Fruit fly (Drosophila melanogaster): ENCODE data around the gene Gr64d.

Gene Gr64d

dm6 chr3L:4028305-4028704 lies 3.6 kb upstream of the Gr64d start, which contains the start of the genes Gr64b and Gr64c:
Gene Gr64b, plus strand, starts transcription at chr3L:4028605.
Gene Gr64c, plus strand, starts transcription at chr3L:4028605.
- TF ChIP-seq CG17801 (GFP tag; optimal IDR thresholded peaks at IDR 0.05; ENCODE audit: partially characterized antibody): no peak

- TF ChIP-seq CG17801 (GFP tag; optimal IDR thresholded peaks at IDR 0.05; ENCODE audit: partially characterized antibody): no peak
These were observed 3.6 kb downstream of the Gr64d start, which contains the start of gene Gr64f for dm6 chr3L:4035499-4035898. Gene Gr64f, plus strand, starts transcription at chr3L:4035799.

- TF ChIP-seq CG17801 (GFP tag; optimal IDR thresholded peaks at IDR 0.05; ENCODE audit: partially characterized antibody): peak; percentile 23
These were observed 8.5 kb downstream of the Gr64d start, which contains the start of the genes CG11593 and Rcd5 for dm6 chr3L:4040247-4040925. Gene CG11593, minus strand, starts transcription at chr3L:4040482. Gene Rcd5, plus strand, starts transcription at chr3L:4040529.

DNA sequence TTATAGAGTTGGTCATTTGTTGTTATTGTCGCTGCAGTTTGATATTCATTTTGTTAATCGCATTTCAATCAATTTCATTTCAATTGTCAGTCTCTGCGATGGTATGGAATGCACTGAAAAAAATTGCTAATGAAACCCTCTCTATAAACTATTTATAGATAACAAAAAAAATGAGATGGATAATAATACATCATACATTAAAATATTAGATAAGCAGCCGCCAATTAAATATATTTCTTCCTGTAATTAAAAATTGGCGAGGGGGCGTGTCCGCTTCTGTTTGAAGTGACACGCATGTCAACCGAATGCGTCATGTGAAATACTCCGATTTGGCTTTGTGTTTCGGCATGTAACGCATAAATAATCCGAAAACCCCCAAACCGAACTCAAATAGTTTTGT lies 12.6 kb downstream of the Gr64d start:
- no peak for TF ChIP-seq CG17801 (GFP tag; optimal IDR thresholded peaks at IDR 0.05; ENCODE audit: partially characterized antibody)

DNA sequence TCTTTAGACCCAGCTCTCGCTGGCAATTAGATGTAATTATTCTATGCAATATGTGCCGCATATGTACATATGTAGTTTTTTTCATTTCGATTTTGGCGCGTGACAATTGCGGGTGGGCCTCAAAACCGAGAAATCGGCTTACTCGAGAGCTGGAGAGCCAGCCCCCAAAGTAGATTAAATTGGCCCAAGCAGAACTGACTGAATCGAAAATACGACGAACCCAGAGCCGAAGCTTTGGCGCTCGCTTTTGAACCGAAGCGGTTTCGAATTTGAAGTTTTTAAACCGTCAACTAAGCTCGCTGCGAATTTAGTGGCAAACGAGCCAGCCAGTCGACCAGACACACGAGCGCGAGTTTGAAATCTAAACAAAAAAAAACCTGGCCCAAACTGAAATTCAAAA lies 14.4 kb downstream of the Gr64d start, which contains the start of gene CG1136:
Gene CG1136, plus strand, starts transcription at position 308 of the 400 bp plus-strand sequence.
- TF ChIP-seq CG17801 (GFP tag; optimal IDR thresholded peaks at IDR 0.05; ENCODE audit: partially characterized antibody): no peak

dm6 chr3L:4047635-4048034 lies 15.8 kb downstream of the Gr64d start, which contains the start of gene Dpy-30L2:
Gene Dpy-30L2, minus strand, starts transcription at chr3L:4047735.
- no peak for TF ChIP-seq CG17801 (GFP tag; optimal IDR thresholded peaks at IDR 0.05; ENCODE audit: partially characterized antibody)

- TF ChIP-seq CG17801 (GFP tag; optimal IDR thresholded peaks at IDR 0.05; ENCODE audit: partially characterized antibody): no peak
These were observed 17.2 kb downstream of the Gr64d start for dm6 chr3L:4049082-4049481.

dm6 chr3L:4055438-4055962 lies 23.6 kb downstream of the Gr64d start:
- TF ChIP-seq CG17801 (GFP tag; optimal IDR thresholded peaks at IDR 0.05; ENCODE audit: partially characterized antibody): no peak

DNA sequence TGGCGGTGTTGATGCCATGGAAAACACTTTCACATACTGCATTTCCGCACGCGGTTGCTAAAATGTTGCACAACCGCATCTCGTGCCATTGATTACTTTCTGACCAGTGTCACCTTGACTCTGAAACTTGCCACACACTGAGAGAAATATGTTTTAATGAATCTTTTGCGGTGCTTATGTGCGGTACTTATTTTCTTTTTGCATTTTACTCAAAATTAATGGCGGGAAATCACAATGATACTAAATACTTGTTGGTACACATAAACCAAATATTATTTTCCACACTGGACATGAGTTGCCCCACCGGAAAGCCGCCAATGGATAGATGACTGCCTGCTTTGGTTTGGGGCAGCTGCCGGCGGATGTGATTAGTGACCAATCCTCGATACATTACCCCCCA lies 24.9 kb downstream of the Gr64d start:
- no peak for TF ChIP-seq CG17801 (GFP tag; optimal IDR thresholded peaks at IDR 0.05; ENCODE audit: partially characterized antibody)

DNA sequence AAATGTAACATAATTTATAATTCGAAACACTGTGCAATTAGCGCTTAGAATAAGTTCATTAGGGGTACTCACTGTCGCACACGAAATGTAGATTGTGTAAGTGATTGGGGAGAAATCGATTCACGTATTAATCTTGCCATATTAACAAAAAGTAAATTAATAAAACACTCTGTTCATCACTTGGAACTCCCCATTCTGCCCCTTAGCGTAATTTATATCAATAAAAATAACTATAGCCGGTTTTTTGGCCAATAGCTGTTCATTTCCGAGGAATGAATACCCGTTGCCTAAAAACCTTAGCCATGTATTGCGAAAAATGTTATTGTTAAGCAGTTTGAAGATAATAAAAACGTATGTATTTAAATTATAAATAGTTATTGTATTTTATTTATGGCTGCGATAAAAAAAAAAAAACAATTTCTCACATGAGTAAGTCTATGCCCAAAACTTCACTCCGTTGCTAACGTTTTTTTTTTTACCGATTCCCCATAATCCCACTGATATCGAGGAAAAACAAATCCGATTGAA lies 27.5 kb downstream of the Gr64d start, which contains the start of gene Ugt305A1:
Gene Ugt305A1, plus strand, starts transcription at position 478 of the 528 bp plus-strand sequence.
- TF ChIP-seq CG17801 (GFP tag; optimal IDR thresholded peaks at IDR 0.05; ENCODE audit: partially characterized antibody): no peak

DNA sequence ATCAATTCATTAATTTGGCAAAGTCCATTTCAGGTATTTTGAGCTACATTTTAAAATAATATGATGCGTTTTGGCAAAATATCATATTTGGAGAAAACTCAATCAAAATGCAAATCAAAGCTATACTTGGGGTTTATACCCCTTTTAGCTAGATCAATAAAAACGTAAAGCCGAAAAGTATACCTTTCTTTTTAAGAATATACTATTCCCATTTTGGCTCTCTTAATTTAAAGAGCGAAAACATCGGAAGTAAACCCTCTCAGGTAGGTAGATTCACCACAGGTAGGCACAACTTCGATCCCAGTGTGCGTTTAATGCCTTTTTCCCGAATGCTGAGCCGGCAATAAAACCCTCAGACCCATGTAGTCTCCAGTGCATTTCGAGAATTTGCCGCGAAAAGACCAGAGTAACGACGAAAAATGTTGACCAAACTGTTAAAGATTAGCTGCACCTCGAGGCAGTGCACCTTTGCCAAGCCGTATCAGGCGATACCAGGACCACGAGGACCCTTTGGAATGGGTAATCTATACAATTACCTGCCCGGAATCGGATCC lies 30.1 kb downstream of the Gr64d start, which contains the start of gene dib:
Gene dib, plus strand, starts transcription at position 372 of the 554 bp plus-strand sequence.
- peak; percentile 22 for TF ChIP-seq CG17801 (GFP tag; optimal IDR thresholded peaks at IDR 0.05; ENCODE audit: partially characterized antibody)

- TF ChIP-seq CG17801 (GFP tag; optimal IDR thresholded peaks at IDR 0.05; ENCODE audit: partially characterized antibody): no peak
These were observed 36.5 kb downstream of the Gr64d start for dm6 chr3L:4068368-4068767.

dm6 chr3L:4069069-4069468 lies 37.2 kb downstream of the Gr64d start, which contains the start of gene CG32259:
Gene CG32259, plus strand, starts transcription at chr3L:4069369.
- TF ChIP-seq CG17801 (GFP tag; optimal IDR thresholded peaks at IDR 0.05; ENCODE audit: partially characterized antibody): no peak

DNA sequence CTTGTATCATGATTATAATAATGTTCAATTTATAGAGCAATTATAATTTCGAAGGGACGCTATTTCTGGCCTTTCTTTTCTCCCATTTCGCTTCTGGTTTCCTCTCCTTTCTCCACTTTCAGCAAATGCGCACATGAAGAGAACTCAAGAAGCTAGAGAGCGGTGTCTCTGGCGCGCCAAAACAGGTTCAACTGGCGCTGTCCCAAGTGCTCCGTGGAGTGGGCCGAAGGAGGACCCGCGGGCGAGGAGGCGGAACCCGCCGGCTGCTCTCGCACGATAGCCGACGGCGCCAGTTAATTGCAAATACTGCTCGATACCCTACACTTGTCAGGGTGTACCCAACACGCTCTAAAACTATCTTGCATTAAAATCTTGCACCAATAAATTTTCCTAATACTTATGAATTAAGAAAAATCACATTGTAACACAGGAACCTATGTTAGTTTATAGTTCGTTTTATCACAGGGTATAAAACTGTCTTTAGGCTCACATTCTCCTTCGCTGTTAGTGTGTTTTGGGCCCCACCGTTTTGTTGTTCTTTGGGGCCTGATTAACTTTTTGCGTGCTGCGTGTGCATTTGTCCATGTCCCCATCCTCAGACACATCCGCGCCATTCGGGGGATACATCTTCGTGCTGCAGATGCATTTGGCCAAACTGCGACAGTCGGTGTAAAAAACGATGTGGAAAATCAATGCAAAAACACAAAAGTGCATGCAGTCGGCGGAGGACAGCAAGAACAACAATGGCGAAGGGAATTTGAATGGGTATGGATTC lies 38.5 kb downstream of the Gr64d start:
- peak; percentile 65 for TF ChIP-seq CG17801 (GFP tag; optimal IDR thresholded peaks at IDR 0.05; ENCODE audit: partially characterized antibody)

dm6 chr3L:4070996-4071379 lies 39.1 kb downstream of the Gr64d start:
- TF ChIP-seq CG17801 (GFP tag; optimal IDR thresholded peaks at IDR 0.05; ENCODE audit: partially characterized antibody): no peak
